Worm (Caenorhabditis elegans): ENCODE results near the gene F49E8.6.
A peak's percentile ranks its signal among the peaks of the same experiment; 100 is the strongest.

The F49E8.6 gene

DNA sequence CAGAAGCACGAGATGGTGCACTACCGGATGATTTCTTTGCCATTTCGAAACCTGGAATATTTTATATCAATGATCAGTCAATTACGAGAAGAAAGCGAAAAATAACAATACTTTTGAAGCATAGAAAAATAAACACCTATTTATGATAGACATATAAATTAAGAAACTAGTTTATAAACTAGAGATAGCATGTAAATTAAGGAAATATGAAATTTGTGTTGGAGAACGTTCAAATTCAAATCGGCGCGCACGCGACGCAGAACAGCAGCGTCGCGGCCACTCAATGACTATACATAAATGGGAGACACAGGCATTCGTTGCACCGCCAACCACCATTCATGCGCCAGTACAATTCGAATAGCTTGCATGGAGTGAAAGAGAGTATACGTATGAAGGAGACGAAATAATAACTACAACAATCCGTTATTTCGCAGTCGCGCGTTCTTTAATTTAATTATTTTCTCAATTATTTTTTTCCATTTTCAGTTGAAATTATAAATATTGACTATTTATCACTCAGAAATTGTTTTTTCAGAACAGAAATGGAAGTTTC, 25.7 kb upstream of the F49E8.6 start, which contains the start of the genes cec-5 and nol-10 (continued):
- no peak for TF ChIP-seq Y53G8AR.9 (GFP tag; conservative IDR thresholded peaks at IDR 0.05)
- no peak for TF ChIP-seq nhr-179 (tag; optimal IDR thresholded peaks at IDR 0.05)
- no peak for TF ChIP-seq F37B4.10 (GFP tag; IDR thresholded peaks at IDR 0.05)
- TF ChIP-seq pha-4 (tag; optimal IDR thresholded peaks at IDR 0.05) = no peak
- TF ChIP-seq hlh-12 (tag; optimal IDR thresholded peaks at IDR 0.05) = no peak
- no peak for TF ChIP-seq ets-4 (GFP tag; optimal IDR thresholded peaks at IDR 0.05)
- TF ChIP-seq F22D6.2 (tag; optimal IDR thresholded peaks at IDR 0.05) = no peak
- TF ChIP-seq nhr-120 (GFP tag; IDR thresholded peaks at IDR 0.05) = no peak
- no peak for TF ChIP-seq ama-1 (optimal IDR thresholded peaks at IDR 0.05)
- no peak for TF ChIP-seq ama-1 (GFP tag; optimal IDR thresholded peaks at IDR 0.05)
- TF ChIP-seq Y95B8A.8 (GFP tag; IDR thresholded peaks at IDR 0.05) = 0 out of 2 replicates have a peak, but pooled peaks have one; percentile 67
- TF ChIP-seq cebp-2 (GFP tag; IDR thresholded peaks at IDR 0.05) = no peak
- no peak for TF ChIP-seq unc-62 (GFP tag; optimal IDR thresholded peaks at IDR 0.05)
- TF ChIP-seq let-607 (tag; optimal IDR thresholded peaks at IDR 0.05) = peak in 1 of 2 experiments; percentile 41
- TF ChIP-seq Y56A3A.18 (GFP tag; IDR thresholded peaks at IDR 0.05) = no peak
- TF ChIP-seq lin-40 (tag; optimal IDR thresholded peaks at IDR 0.05) = peak; percentile 62
- no peak for TF ChIP-seq T26A5.8 (tag; optimal IDR thresholded peaks at IDR 0.05)
- no peak for TF ChIP-seq lsy-27 (tag; optimal IDR thresholded peaks at IDR 0.05; ENCODE audit: borderline replicate concordance, insufficient read depth)
- peak; percentile 45 for TF ChIP-seq him-1 (tag; optimal IDR thresholded peaks at IDR 0.05)
- no peak for TF ChIP-seq F57C9.4 (tag; optimal IDR thresholded peaks at IDR 0.05)
- no peak for TF ChIP-seq C06A6.2 (GFP tag; conservative IDR thresholded peaks at IDR 0.05)
- TF ChIP-seq mxl-1 (tag; optimal IDR thresholded peaks at IDR 0.05) = no peak
- no peak for TF ChIP-seq akir-1 (GFP tag; optimal IDR thresholded peaks at IDR 0.05)
- TF ChIP-seq F39B2.1 (GFP tag; IDR thresholded peaks at IDR 0.05) = no peak
- TF ChIP-seq F10E7.11 (tag; optimal IDR thresholded peaks at IDR 0.05) = no peak
- TF ChIP-seq aptf-3 (GFP tag; IDR thresholded peaks at IDR 0.05) = no peak
- no peak for TF ChIP-seq ztf-3 (GFP tag; optimal IDR thresholded peaks at IDR 0.05)
- TF ChIP-seq atf-7 (tag; optimal IDR thresholded peaks at IDR 0.05) = no peak
- TF ChIP-seq mes-4 (tag; optimal IDR thresholded peaks at IDR 0.05) = no peak
- no peak for TF ChIP-seq fkh-3 (tag; optimal IDR thresholded peaks at IDR 0.05)
- no peak for TF ChIP-seq nhr-27 (tag; optimal IDR thresholded peaks at IDR 0.05)
- TF ChIP-seq ztf-22 (GFP tag; optimal IDR thresholded peaks at IDR 0.05) = no peak
- no peak for TF ChIP-seq hmg-20 (GFP tag; IDR thresholded peaks at IDR 0.05)
- no peak for TF ChIP-seq somi-1 (GFP tag; optimal IDR thresholded peaks at IDR 0.05)
- TF ChIP-seq egl-44 (GFP tag; IDR thresholded peaks at IDR 0.05) = no peak
- peak; percentile 83 for TF ChIP-seq nfyb-1 (GFP tag; IDR thresholded peaks at IDR 0.05)
- TF ChIP-seq tbx-9 (tag; optimal IDR thresholded peaks at IDR 0.05; ENCODE audit: borderline replicate concordance) = no peak
- no peak for TF ChIP-seq xnd-1 (tag; optimal IDR thresholded peaks at IDR 0.05)
- peak; percentile 66; the same call in 1 of the 2 replicates for TF ChIP-seq Y79H2A.3 (GFP tag; conservative IDR thresholded peaks at IDR 0.05)
- no peak for TF ChIP-seq ztf-26 (tag; optimal IDR thresholded peaks at IDR 0.05)
- TF ChIP-seq snpc-3.4 (tag; optimal IDR thresholded peaks at IDR 0.05) = peak; percentile 94
- TF ChIP-seq bed-2 (GFP tag; IDR thresholded peaks at IDR 0.05) = no peak
- TF ChIP-seq Y53F4B.3 (GFP tag; IDR thresholded peaks at IDR 0.05) = no peak
- no peak for TF ChIP-seq K11D2.4 (GFP tag; IDR thresholded peaks at IDR 0.05)
- TF ChIP-seq F57A8.1 (GFP tag; optimal IDR thresholded peaks at IDR 0.05) = no peak
- TF ChIP-seq ceh-100 (GFP tag; IDR thresholded peaks at IDR 0.05) = peak; percentile 83
- TF ChIP-seq lir-1 (GFP tag; conservative IDR thresholded peaks at IDR 0.05) = peak; percentile 71
- TF ChIP-seq cebp-1 (GFP tag; IDR thresholded peaks at IDR 0.05) = no peak
- TF ChIP-seq cebp-1 (tag; optimal IDR thresholded peaks at IDR 0.05) = peak; percentile 80
- TF ChIP-seq ceh-40 (GFP tag; IDR thresholded peaks at IDR 0.05) = no peak

Data from whole organism, young adult.